Fruit fly (Drosophila melanogaster) S2 (cell line): ENCODE results near the gene mthl8.

Source experiments
- CG8478 ChIP-seq: fragments of >200 bp; optimal IDR thresholded peaks from 2 replicates; lab custom pipeline; 2018
- CTCF ChIP-seq, 2 experiments: fragments of >200 bp; optimal IDR thresholded peaks; 2 replicates each; lab custom pipeline; 2018

mthl8 gene

dm6 chr3L:60491-60890 lies 38.3 kb downstream of the mthl8 start:
- TF ChIP-seq CTCF (optimal IDR thresholded peaks at IDR 0.05; lab: Kevin White, UChicago) (no peak), CG8478 (no peak)

- no peak for TF ChIP-seq CG8478
- no peak for TF ChIP-seq CTCF (optimal IDR thresholded peaks at IDR 0.05; lab: Kevin White, UChicago)
Observed at dm6 chr3L:66063-66462, 43.8 kb downstream of the mthl8 start, which contains the start of gene Lsp1gamma. TSS of gene Lsp1gamma (plus strand) at chr3L:66430.

- TF ChIP-seq CTCF (optimal IDR thresholded peaks at IDR 0.05; lab: Kevin White, UChicago) (no peak), CG8478 (no peak)
Observed at dm6 chr3L:69310-69709, 47.1 kb downstream of the mthl8 start.

dm6 chr3L:71247-71646 lies 49.0 kb downstream of the mthl8 start:
- TF ChIP-seq CTCF (optimal IDR thresholded peaks at IDR 0.05; lab: Kevin White, UChicago) (no peak), CG8478 (no peak)

dm6 chr3L:73352-74147 lies 51.3 kb downstream of the mthl8 start:
- no peak for TF ChIP-seq CTCF (optimal IDR thresholded peaks at IDR 0.05; lab: Kevin White, UChicago)
- no peak for TF ChIP-seq CG8478

- TF ChIP-seq CTCF (optimal IDR thresholded peaks at IDR 0.05; lab: Kevin White, UChicago), result no peak
- no peak for TF ChIP-seq CG8478
Observed at dm6 chr3L:75232-75631, 53.0 kb downstream of the mthl8 start, which contains the start of gene CG13405. TSS of gene CG13405 (minus strand) at chr3L:75332.
